Worm (Caenorhabditis elegans) whole organism, early embryonic: ENCODE measurements around the gene F25D1.8.

Experiments
- B0310.2 ChIP-seq: sonication (generic microtip); optimal IDR thresholded peaks from 2 replicates; lab custom pipeline; 2016; ENCODE audit warnings: mild to moderate bottlenecking, missing genetic modification characterization, missing compliant biosample characterization
- F13C5.2 ChIP-seq: sonication (generic microtip); optimal IDR thresholded peaks from 2 replicates; lab custom pipeline; 2017; ENCODE audit warnings: mild to moderate bottlenecking, missing genetic modification characterization, inconsistent platforms, missing compliant biosample characterization
- aly-1 ChIP-seq: sonication (generic microtip); optimal IDR thresholded peaks from 2 replicates; lab custom pipeline; 2016; ENCODE audit warnings: missing genetic modification characterization, missing compliant biosample characterization
- ama-1 ChIP-seq: fragments of 150-350 bp; optimal IDR thresholded peaks from 2 replicates; lab custom pipeline; 2014
- ceh-13 ChIP-seq: fragments of 200-800 bp; sonication (Bioruptor generic); optimal IDR thresholded peaks from 2 replicates; lab custom pipeline; 2018; ENCODE audit warnings: mild to moderate bottlenecking, missing genetic modification characterization, missing compliant biosample characterization
- ceh-36 ChIP-seq: sonication (generic microtip); optimal IDR thresholded peaks from 2 replicates; lab custom pipeline; 2016; ENCODE audit warnings: missing genetic modification characterization, inconsistent platforms, missing compliant biosample characterization
- ets-7 ChIP-seq: sonication (generic microtip); optimal IDR thresholded peaks from 2 replicates; lab custom pipeline; 2016; ENCODE audit warnings: missing genotype, missing genetic modification characterization, missing compliant biosample characterization
- flt-1 ChIP-seq: fragments of 200-800 bp; sonication (Bioruptor generic); IDR thresholded peaks from 2 replicates; pipeline ENCODE4 v1.3.6; 2022; ENCODE audit warnings: missing genetic modification characterization, missing compliant biosample characterization
- hmbx-1 ChIP-seq: sonication (generic microtip); optimal IDR thresholded peaks from 2 replicates; lab custom pipeline; 2016; ENCODE audit warnings: mild to moderate bottlenecking, missing genetic modification characterization, missing compliant biosample characterization
- hmg-4 ChIP-seq: fragments of 200-800 bp; sonication (Bioruptor generic); optimal IDR thresholded peaks from 2 replicates; lab custom pipeline; 2018; ENCODE audit warnings: mild to moderate bottlenecking, missing genetic modification characterization, missing compliant biosample characterization
- hnd-1 ChIP-seq: sonication (generic microtip); optimal IDR thresholded peaks from 2 replicates; lab custom pipeline; 2016; ENCODE audit warnings: missing genetic modification characterization, missing compliant biosample characterization
- pes-1 ChIP-seq: fragments of 200-800 bp; sonication (Bioruptor generic); IDR thresholded peaks from 2 replicates; pipeline ENCODE4 v1.3.6; 2022; ENCODE audit warnings: missing genetic modification reagents, missing genetic modification characterization, missing compliant biosample characterization
- scrt-1 ChIP-seq: fragments of 200-800 bp; sonication (Bioruptor generic); IDR thresholded peaks from 2 replicates; pipeline ENCODE4 v1.3.6; 2022; ENCODE audit warnings: missing genetic modification characterization, missing compliant biosample characterization
- sea-1 ChIP-seq: fragments of 200-800 bp; sonication (Bioruptor generic); conservative IDR thresholded peaks from 2 replicates; pipeline ENCODE4 v1.3.6; 2022; ENCODE audit warnings: missing genetic modification characterization, missing compliant biosample characterization
- tbx-11 ChIP-seq: fragments of 200-800 bp; sonication (Bioruptor generic); IDR thresholded peaks from 2 replicates; pipeline ENCODE4 v1.3.6; 2022; ENCODE audit warnings: missing genetic modification characterization, missing compliant biosample characterization
- tbx-37 ChIP-seq: fragments of 200-800 bp; sonication (Bioruptor generic); conservative IDR thresholded peaks from 2 replicates; pipeline ENCODE4 v1.3.6; 2022; ENCODE audit warnings: missing genetic modification reagents, missing genetic modification characterization, missing compliant biosample characterization
- tra-4 ChIP-seq: sonication (generic microtip); optimal IDR thresholded peaks from 2 replicates; lab custom pipeline; 2017; ENCODE audit warnings: missing genetic modification characterization, missing compliant biosample characterization

F25D1.8 gene

DNA sequence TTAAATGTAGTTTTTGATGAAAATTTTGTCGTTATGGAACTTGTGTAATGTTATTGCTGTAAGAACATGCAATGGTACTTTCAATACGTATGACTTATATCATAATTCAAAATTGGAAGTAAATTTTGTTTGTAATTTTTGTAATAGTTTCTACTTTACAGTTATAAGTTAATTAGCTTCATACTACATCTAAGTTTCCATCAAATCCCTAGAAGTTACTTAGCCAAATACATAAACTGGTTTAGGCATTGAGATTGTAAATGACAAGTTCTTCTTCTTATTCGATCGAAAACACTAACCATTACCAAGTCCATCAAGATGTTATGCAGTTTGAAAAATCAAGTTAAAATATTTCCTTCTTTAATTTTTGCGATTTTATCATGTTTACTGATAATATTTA, 10.5 kb downstream of the F25D1.8 start, which contains the start of gene F32G8.2:
F32G8.2 (plus strand) TSS at position 301 of the 400 bp plus-strand sequence.
- TF ChIP-seq ets-7 = no peak
- TF ChIP-seq aly-1 (tag; lab: Kevin White, UChicago) = no peak
- TF ChIP-seq ceh-13 (GFP tag; lab: Kevin White, UChicago) = no peak
- no peak for TF ChIP-seq tbx-37 (GFP tag; lab: Robert Waterston, UW)
- TF ChIP-seq B0310.2 (tag; lab: Kevin White, UChicago) = no peak
- no peak for TF ChIP-seq scrt-1 (GFP tag; lab: Robert Waterston, UW)
- no peak for TF ChIP-seq flt-1 (GFP tag; lab: Robert Waterston, UW)
- TF ChIP-seq hnd-1 (tag; lab: Kevin White, UChicago) = no peak
- TF ChIP-seq F13C5.2 (tag; lab: Kevin White, UChicago) = no peak
- no peak for TF ChIP-seq pes-1 (GFP tag; lab: Robert Waterston, UW)
- no peak for TF ChIP-seq sea-1 (GFP tag; lab: Robert Waterston, UW)
- no peak for TF ChIP-seq ceh-36 (tag; lab: Kevin White, UChicago)
- no peak for TF ChIP-seq hmg-4 (GFP tag; lab: Kevin White, UChicago)
- no peak for TF ChIP-seq tra-4 (tag; lab: Kevin White, UChicago)
- no peak for TF ChIP-seq tbx-11 (GFP tag; lab: Robert Waterston, UW)
- no peak for TF ChIP-seq ama-1 (lab: Kevin White, UChicago)
- TF ChIP-seq hmbx-1 = no peak

DNA sequence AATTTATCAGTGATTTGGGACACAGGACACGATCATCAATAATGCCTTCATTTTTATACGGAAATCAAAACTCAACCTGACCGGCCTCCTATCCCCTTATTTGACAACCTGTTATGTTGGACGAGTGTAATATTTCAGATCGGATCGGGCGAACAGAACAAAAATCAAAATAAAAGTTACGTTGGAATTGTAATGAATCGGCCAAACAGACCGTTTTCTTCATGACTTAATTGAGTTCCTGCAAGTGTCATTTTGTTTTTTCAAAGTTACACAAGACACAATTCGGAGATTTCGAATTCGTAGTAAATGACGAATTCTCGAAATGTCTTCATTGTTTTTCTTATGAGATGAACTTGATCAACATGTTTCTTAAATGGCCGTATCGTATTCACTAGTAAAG, 16.0 kb downstream of the F25D1.8 start, which contains the start of gene F32G8.3:
F32G8.3 (minus strand) TSS at position 101 of the 400 bp plus-strand sequence.
- TF ChIP-seq B0310.2 (tag; lab: Kevin White, UChicago) = no peak
- TF ChIP-seq hnd-1 (tag; lab: Kevin White, UChicago) = no peak
- TF ChIP-seq F13C5.2 (tag; lab: Kevin White, UChicago) = no peak
- TF ChIP-seq ama-1 (lab: Kevin White, UChicago) = no peak
- no peak for TF ChIP-seq pes-1 (GFP tag; lab: Robert Waterston, UW)
- TF ChIP-seq tra-4 (tag; lab: Kevin White, UChicago) = no peak
- TF ChIP-seq scrt-1 (GFP tag; lab: Robert Waterston, UW) = no peak
- no peak for TF ChIP-seq ets-7
- no peak for TF ChIP-seq ceh-36 (tag; lab: Kevin White, UChicago)
- TF ChIP-seq ceh-13 (GFP tag; lab: Kevin White, UChicago) = no peak
- no peak for TF ChIP-seq tbx-37 (GFP tag; lab: Robert Waterston, UW)
- no peak for TF ChIP-seq tbx-11 (GFP tag; lab: Robert Waterston, UW)
- no peak for TF ChIP-seq hmg-4 (GFP tag; lab: Kevin White, UChicago)
- TF ChIP-seq aly-1 (tag; lab: Kevin White, UChicago) = no peak
- TF ChIP-seq hmbx-1 = no peak
- no peak for TF ChIP-seq sea-1 (GFP tag; lab: Robert Waterston, UW)
- no peak for TF ChIP-seq flt-1 (GFP tag; lab: Robert Waterston, UW)

- TF ChIP-seq aly-1 (tag; lab: Kevin White, UChicago) = no peak
- TF ChIP-seq hmbx-1 = no peak
- no peak for TF ChIP-seq F13C5.2 (tag; lab: Kevin White, UChicago)
- no peak for TF ChIP-seq hmg-4 (GFP tag; lab: Kevin White, UChicago)
- TF ChIP-seq pes-1 (GFP tag; lab: Robert Waterston, UW) = no peak
- TF ChIP-seq ceh-13 (GFP tag; lab: Kevin White, UChicago) = no peak
- no peak for TF ChIP-seq ceh-36 (tag; lab: Kevin White, UChicago)
- TF ChIP-seq hnd-1 (tag; lab: Kevin White, UChicago) = no peak
- TF ChIP-seq scrt-1 (GFP tag; lab: Robert Waterston, UW) = no peak
- no peak for TF ChIP-seq tbx-11 (GFP tag; lab: Robert Waterston, UW)
- no peak for TF ChIP-seq tra-4 (tag; lab: Kevin White, UChicago)
- TF ChIP-seq ama-1 (lab: Kevin White, UChicago) = no peak
- TF ChIP-seq ets-7 = no peak
- no peak for TF ChIP-seq B0310.2 (tag; lab: Kevin White, UChicago)
- no peak for TF ChIP-seq sea-1 (GFP tag; lab: Robert Waterston, UW)
- no peak for TF ChIP-seq tbx-37 (GFP tag; lab: Robert Waterston, UW)
- no peak for TF ChIP-seq flt-1 (GFP tag; lab: Robert Waterston, UW)
Observed at ce11 chrV:10556362-10556761, 17.1 kb downstream of the F25D1.8 start.

DNA sequence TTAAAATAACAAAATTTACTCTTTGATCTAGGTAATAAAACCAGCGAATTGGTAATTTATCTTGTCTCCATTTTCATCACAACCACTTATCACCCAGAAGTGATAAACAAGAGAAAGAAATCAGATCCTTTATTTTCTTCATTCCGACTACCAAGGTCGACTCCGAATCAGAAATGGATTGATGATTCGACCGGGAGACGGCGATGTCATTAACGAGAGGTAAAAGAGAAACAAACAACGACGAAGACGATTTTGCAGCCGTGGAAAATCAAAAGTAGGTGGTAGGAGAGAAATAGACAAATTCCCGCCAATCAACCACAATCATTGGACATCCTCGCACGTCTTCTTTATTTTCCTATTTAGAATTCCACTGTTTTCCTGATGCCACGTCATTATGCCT, 17.9 kb downstream of the F25D1.8 start:
- TF ChIP-seq flt-1 (GFP tag; lab: Robert Waterston, UW) = no peak
- no peak for TF ChIP-seq F13C5.2 (tag; lab: Kevin White, UChicago)
- TF ChIP-seq ceh-36 (tag; lab: Kevin White, UChicago) = no peak
- no peak for TF ChIP-seq ama-1 (lab: Kevin White, UChicago)
- TF ChIP-seq hmg-4 (GFP tag; lab: Kevin White, UChicago) = no peak
- no peak for TF ChIP-seq hnd-1 (tag; lab: Kevin White, UChicago)
- no peak for TF ChIP-seq ceh-13 (GFP tag; lab: Kevin White, UChicago)
- no peak for TF ChIP-seq aly-1 (tag; lab: Kevin White, UChicago)

- TF ChIP-seq ceh-13 (GFP tag; lab: Kevin White, UChicago) (no peak), tbx-37 (GFP tag; lab: Robert Waterston, UW) (no peak), tbx-11 (GFP tag; lab: Robert Waterston, UW) (no peak), hmbx-1 (no peak), sea-1 (GFP tag; lab: Robert Waterston, UW) (no peak), ets-7 (no peak), ama-1 (lab: Kevin White, UChicago) (no peak), flt-1 (GFP tag; lab: Robert Waterston, UW) (no peak), B0310.2 (tag; lab: Kevin White, UChicago) (no peak), hmg-4 (GFP tag; lab: Kevin White, UChicago) (no peak)
Observed at ce11 chrV:10557676-10558075, 18.5 kb downstream of the F25D1.8 start, which contains the start of gene best-14. Gene best-14, plus strand, starts transcription at chrV:10557976.

DNA sequence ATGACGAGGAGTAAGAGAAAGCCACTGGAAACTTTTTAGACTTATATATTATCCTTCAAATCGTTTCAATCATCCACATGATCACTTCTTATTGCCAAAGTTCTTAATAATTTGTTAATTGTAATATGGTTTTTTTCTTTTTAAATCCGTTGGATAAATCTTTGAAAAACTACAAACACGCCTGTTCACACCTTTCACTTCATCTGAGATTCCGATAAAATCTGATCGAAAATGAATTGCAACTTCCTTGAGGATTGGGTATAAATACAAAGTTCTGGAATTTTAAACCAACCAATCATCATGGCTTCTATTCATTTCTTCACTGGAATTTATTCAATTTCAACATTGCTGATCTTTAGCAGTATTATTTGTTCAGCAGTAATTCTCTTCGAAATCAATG, 21.4 kb downstream of the F25D1.8 start, which contains the start of gene col-152:
col-152 (plus strand) TSS at position 301 of the 400 bp plus-strand sequence.
- TF ChIP-seq flt-1 (GFP tag; lab: Robert Waterston, UW) = no peak
- no peak for TF ChIP-seq hnd-1 (tag; lab: Kevin White, UChicago)
- TF ChIP-seq hmbx-1 = no peak
- TF ChIP-seq aly-1 (tag; lab: Kevin White, UChicago) = no peak
- no peak for TF ChIP-seq tra-4 (tag; lab: Kevin White, UChicago)
- no peak for TF ChIP-seq scrt-1 (GFP tag; lab: Robert Waterston, UW)
- TF ChIP-seq ceh-13 (GFP tag; lab: Kevin White, UChicago) = no peak
- TF ChIP-seq ets-7 = no peak
- TF ChIP-seq pes-1 (GFP tag; lab: Robert Waterston, UW) = no peak
- TF ChIP-seq F13C5.2 (tag; lab: Kevin White, UChicago) = no peak
- TF ChIP-seq tbx-11 (GFP tag; lab: Robert Waterston, UW) = no peak
- TF ChIP-seq hmg-4 (GFP tag; lab: Kevin White, UChicago) = no peak
- no peak for TF ChIP-seq tbx-37 (GFP tag; lab: Robert Waterston, UW)
- no peak for TF ChIP-seq sea-1 (GFP tag; lab: Robert Waterston, UW)
- no peak for TF ChIP-seq ceh-36 (tag; lab: Kevin White, UChicago)
- TF ChIP-seq ama-1 (lab: Kevin White, UChicago) = no peak
- TF ChIP-seq B0310.2 (tag; lab: Kevin White, UChicago) = no peak
